Worm (Caenorhabditis elegans) whole organism, young adult: Measurements from ENCODE around the gene grl-27.

Experiments
- B0019.2 ChIP-seq: fragments of 200-800 bp; sonication (Bioruptor generic); conservative IDR thresholded peaks from 2 replicates; pipeline ENCODE4 v1.3.6; 2022; ENCODE audit warnings: missing genetic modification reagents, missing genetic modification characterization, missing compliant biosample characterization
- B0261.1 ChIP-seq: sonication (generic microtip); optimal IDR thresholded peaks from 2 replicates; lab custom pipeline; 2016; ENCODE audit warnings: mild to moderate bottlenecking, missing genetic modification characterization, moderate library complexity, missing compliant biosample characterization
- C06A6.2 ChIP-seq: fragments of 200-800 bp; sonication (Bioruptor generic); conservative IDR thresholded peaks from 2 replicates; pipeline ENCODE4 v1.3.6; 2022; ENCODE audit warnings: missing genetic modification characterization, missing compliant biosample characterization
- F49E8.2 ChIP-seq: sonication (generic microtip); optimal IDR thresholded peaks from 3 replicates; lab custom pipeline; 2017; ENCODE audit warnings: missing genetic modification characterization, mild to moderate bottlenecking, missing compliant biosample characterization, antibody characterized with exemption, moderate library complexity; ENCODE audit not compliant: insufficient read depth
- F55B11.4 ChIP-seq: sonication (generic microtip); optimal IDR thresholded peaks from 2 replicates; lab custom pipeline; 2016; ENCODE audit warnings: missing compliant biosample characterization, missing genetic modification characterization, borderline replicate concordance; ENCODE audit not compliant: insufficient read depth
- K12H6.12 ChIP-seq: fragments of 200-800 bp; sonication (Bioruptor generic); optimal IDR thresholded peaks from 2 replicates; lab custom pipeline; 2018; ENCODE audit warnings: mild to moderate bottlenecking, missing genetic modification characterization, missing compliant biosample characterization
- Y56A3A.18 ChIP-seq: fragments of 200-800 bp; sonication (Bioruptor generic); IDR thresholded peaks from 2 replicates; pipeline ENCODE4 v1.3.6; 2022; ENCODE audit warnings: missing genetic modification reagents, missing genetic modification characterization, missing compliant biosample characterization
- Y79H2A.3 ChIP-seq: fragments of 200-800 bp; sonication (Bioruptor generic); conservative IDR thresholded peaks from 2 replicates; pipeline ENCODE4 v1.3.6; 2022; ENCODE audit warnings: missing genetic modification reagents, missing genetic modification characterization, missing compliant biosample characterization
- Y95B8A.8 ChIP-seq: fragments of 200-800 bp; sonication (Bioruptor generic); IDR thresholded peaks from 2 replicates; pipeline ENCODE4 v1.3.6; 2022; ENCODE audit warnings: missing genetic modification reagents, missing genetic modification characterization, missing compliant biosample characterization
- ZK185.1 ChIP-seq: sonication (generic microtip); optimal IDR thresholded peaks from 2 replicates; lab custom pipeline; 2016; ENCODE audit warnings: mild to moderate bottlenecking, missing genetic modification characterization, missing compliant biosample characterization; ENCODE audit not compliant: poor library complexity, severe bottlenecking
- bed-2 ChIP-seq: fragments of 200-800 bp; sonication (Bioruptor generic); IDR thresholded peaks from 2 replicates; pipeline ENCODE4 v1.3.6; 2022; ENCODE audit warnings: missing genetic modification reagents, missing genetic modification characterization, missing compliant biosample characterization
- ceh-27 ChIP-seq: fragments of 200-800 bp; sonication (Bioruptor generic); optimal IDR thresholded peaks from 2 replicates; lab custom pipeline; 2018; ENCODE audit warnings: mild to moderate bottlenecking, missing genetic modification characterization, moderate library complexity, missing compliant biosample characterization
- ceh-40 ChIP-seq: fragments of 200-800 bp; sonication (Bioruptor generic); IDR thresholded peaks from 2 replicates; pipeline ENCODE4 v1.3.6; 2022; ENCODE audit warnings: missing genetic modification characterization, missing compliant biosample characterization
- ceh-58 ChIP-seq: fragments of 200-800 bp; sonication (Bioruptor generic); IDR thresholded peaks from 2 replicates; pipeline ENCODE4 v1.3.6; 2022; ENCODE audit warnings: missing genetic modification characterization, missing compliant biosample characterization
- efl-1 ChIP-seq: fragments of 150-350 bp; optimal IDR thresholded peaks from 2 replicates; lab custom pipeline; 2014; ENCODE audit warnings: missing biosample characterization, missing genetic modification reagents, missing genetic modification characterization
- egl-18 ChIP-seq: fragments of 200-800 bp; sonication (Bioruptor generic); IDR thresholded peaks from 2 replicates; pipeline ENCODE4 v1.3.6; 2022; ENCODE audit warnings: missing genetic modification reagents, missing genetic modification characterization, missing compliant biosample characterization
- fkh-3 ChIP-seq: sonication (generic microtip); optimal IDR thresholded peaks from 2 replicates; lab custom pipeline; 2016; ENCODE audit warnings: mild to moderate bottlenecking, missing genetic modification characterization, missing compliant biosample characterization
- gei-17 ChIP-seq: fragments of 200-800 bp; sonication (Bioruptor generic); optimal IDR thresholded peaks from 2 replicates; lab custom pipeline; 2018; ENCODE audit warnings: mild to moderate bottlenecking, missing genetic modification characterization, missing compliant biosample characterization
- hlh-26 ChIP-seq: fragments of 200-800 bp; sonication (Bioruptor generic); conservative IDR thresholded peaks from 2 replicates; pipeline ENCODE4 v1.3.6; 2022; ENCODE audit warnings: missing genetic modification reagents, missing genetic modification characterization, missing compliant biosample characterization
- hmg-20 ChIP-seq: fragments of 200-800 bp; sonication (Bioruptor generic); IDR thresholded peaks from 2 replicates; pipeline ENCODE4 v1.3.6; 2022; ENCODE audit warnings: missing genetic modification reagents, missing genetic modification characterization, missing compliant biosample characterization
- hsf-1 ChIP-seq: fragments of 200-800 bp; sonication (Bioruptor generic); IDR thresholded peaks from 2 replicates; pipeline ENCODE4 v1.3.6; 2022; ENCODE audit warnings: missing genetic modification reagents, missing genetic modification characterization, missing compliant biosample characterization
- lin-26 ChIP-seq: fragments of 200-800 bp; sonication (Bioruptor generic); IDR thresholded peaks from 2 replicates; pipeline ENCODE4 v1.3.6; 2022; ENCODE audit warnings: missing genetic modification reagents, missing genetic modification characterization, missing compliant biosample characterization
- lin-54 ChIP-seq: fragments of 200-800 bp; sonication (Bioruptor generic); optimal IDR thresholded peaks from 2 replicates; lab custom pipeline; 2018; ENCODE audit warnings: mild to moderate bottlenecking, missing genetic modification characterization, missing compliant biosample characterization
- mel-28 ChIP-seq: sonication (generic microtip); optimal IDR thresholded peaks from 2 replicates; lab custom pipeline; 2016; ENCODE audit warnings: borderline replicate concordance, mild to moderate bottlenecking, missing genetic modification characterization, missing compliant biosample characterization
- nhr-179 ChIP-seq: sonication (generic microtip); optimal IDR thresholded peaks from 2 replicates; lab custom pipeline; 2016; ENCODE audit warnings: mild to moderate bottlenecking, missing genetic modification characterization, missing compliant biosample characterization
- pha-4 ChIP-seq: fragments of 150-350 bp; sonication (generic microtip); optimal IDR thresholded peaks from 2 replicates; lab custom pipeline; 2014; ENCODE audit warnings: missing biosample characterization, missing genetic modification reagents, missing genetic modification characterization
- sdz-38 ChIP-seq: sonication (generic microtip); optimal IDR thresholded peaks from 2 replicates; lab custom pipeline; 2016; ENCODE audit warnings: missing genotype, missing genetic modification characterization, missing compliant biosample characterization
- snpc-1.3 ChIP-seq: sonication (generic microtip); optimal IDR thresholded peaks from 2 replicates; lab custom pipeline; 2017; ENCODE audit warnings: missing genetic modification characterization, mild to moderate bottlenecking, missing compliant biosample characterization, antibody characterized with exemption, moderate library complexity, missing genotype, missing genetic modification reagents; ENCODE audit not compliant: insufficient read depth
- snpc-3.4 ChIP-seq: sonication (generic microtip); optimal IDR thresholded peaks from 2 replicates; lab custom pipeline; 2017; ENCODE audit warnings: missing genetic modification characterization, mild to moderate bottlenecking, missing compliant biosample characterization, antibody characterized with exemption, moderate library complexity, missing genotype, missing genetic modification reagents
- snpc-4 ChIP-seq, 5 experiments: fragments of 150-350 bp in 1 of 5; sonication (generic microtip) in 4 of 5; optimal IDR thresholded peaks; 2 replicates each; lab custom pipeline; 2014 to 2018; ENCODE audit warnings: missing genetic modification characterization in 5 of 5, missing biosample characterization in 3 of 5, antibody characterized with exemption in 2 of 5, mild to moderate bottlenecking in 2 of 5, missing compliant biosample characterization in 2 of 5, missing genotype in 2 of 5, moderate library complexity in 2 of 5, missing genetic modification reagents in 1 of 5
- somi-1 ChIP-seq: fragments of 200-800 bp; sonication (Bioruptor generic); optimal IDR thresholded peaks from 2 replicates; lab custom pipeline; 2018; ENCODE audit warnings: mild to moderate bottlenecking, missing genetic modification characterization, missing compliant biosample characterization
- tbp1 ChIP-seq: fragments of 200-800 bp; sonication (Bioruptor generic); optimal IDR thresholded peaks from 2 replicates; lab custom pipeline; 2018; ENCODE audit warnings: mild to moderate bottlenecking, missing genetic modification characterization, missing compliant biosample characterization
- tbx-9 ChIP-seq: sonication (generic microtip); optimal IDR thresholded peaks from 2 replicates; lab custom pipeline; 2016; ENCODE audit warnings: borderline replicate concordance, missing genetic modification characterization, inconsistent platforms, missing compliant biosample characterization
- tlf-1 ChIP-seq: fragments of 200-800 bp; sonication (Bioruptor generic); optimal IDR thresholded peaks from 2 replicates; lab custom pipeline; 2018; ENCODE audit warnings: mild to moderate bottlenecking, missing genetic modification characterization, missing compliant biosample characterization
- zfh-2 ChIP-seq: fragments of 200-800 bp; sonication (Bioruptor generic); conservative IDR thresholded peaks from 2 replicates; pipeline ENCODE4 v1.3.6; 2022; ENCODE audit warnings: missing genetic modification reagents, missing genetic modification characterization, missing compliant biosample characterization
- zim-3 ChIP-seq: sonication (generic microtip); optimal IDR thresholded peaks from 2 replicates; lab custom pipeline; 2017; ENCODE audit warnings: mild to moderate bottlenecking, missing genetic modification characterization, moderate library complexity, missing compliant biosample characterization
- ztf-22 ChIP-seq: fragments of 200-800 bp; sonication (Bioruptor generic); optimal IDR thresholded peaks from 2 replicates; lab custom pipeline; 2018; ENCODE audit warnings: mild to moderate bottlenecking, missing genetic modification characterization, moderate library complexity, missing compliant biosample characterization

The grl-27 gene

DNA sequence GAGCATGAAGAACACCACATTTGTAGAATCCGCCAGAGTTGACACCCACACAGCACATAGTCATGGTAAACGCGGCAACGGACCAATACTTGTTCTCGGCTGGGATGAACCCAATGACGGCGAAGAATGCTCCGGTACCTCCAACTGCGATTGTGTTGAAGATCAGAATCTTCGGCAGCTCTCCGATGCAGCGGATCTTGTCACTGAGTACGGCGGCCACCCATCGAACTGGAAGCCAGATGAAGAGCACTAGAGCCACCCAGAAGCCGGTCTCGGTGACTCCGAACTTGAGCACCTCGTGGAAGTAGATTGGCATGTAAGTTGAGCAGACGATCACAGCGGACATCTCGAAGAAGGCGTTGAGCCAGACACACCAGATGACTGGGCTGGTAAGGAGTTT is 37.4 kb upstream of the grl-27 start:
- TF ChIP-seq zfh-2 (GFP tag; lab: Robert Waterston, UW) (peak; percentile 58; the same call in 1 of the 2 replicates), snpc-3.4 (tag; lab: Kevin White, UChicago) (no peak)

ce11 chrV:3611654-3612053 is 36.0 kb upstream of the grl-27 start, which contains the start of gene T22F3.10:
Gene T22F3.10, minus strand, starts transcription at chrV:3611754.
- TF ChIP-seq F49E8.2 (tag; lab: Kevin White, UChicago) = no peak
- TF ChIP-seq B0019.2 (GFP tag; lab: Robert Waterston, UW) = no peak
- no peak for TF ChIP-seq tbx-9 (tag; lab: Kevin White, UChicago)
- TF ChIP-seq zim-3 (tag; lab: Kevin White, UChicago) = no peak
- no peak for TF ChIP-seq Y79H2A.3
- TF ChIP-seq snpc-4 (GFP tag; optimal IDR thresholded peaks at IDR 0.05; lab: Kevin White, UChicago) = no peak
- TF ChIP-seq snpc-4 (tag; optimal IDR thresholded peaks at IDR 0.05; lab: Kevin White, UChicago) = no peak
- TF ChIP-seq egl-18 (GFP tag; lab: Robert Waterston, UW) = no peak
- TF ChIP-seq hsf-1 (GFP tag; lab: Robert Waterston, UW) = no peak
- TF ChIP-seq ztf-22 (GFP tag; lab: Kevin White, UChicago) = no peak
- no peak for TF ChIP-seq gei-17 (GFP tag; lab: Kevin White, UChicago)
- TF ChIP-seq sdz-38 (tag; lab: Kevin White, UChicago) = no peak
- no peak for TF ChIP-seq fkh-3 (tag; lab: Kevin White, UChicago)
- no peak for TF ChIP-seq K12H6.12 (tag; lab: Kevin White, UChicago)
- TF ChIP-seq nhr-179 = no peak
- TF ChIP-seq hmg-20 (GFP tag; lab: Robert Waterston, UW) = no peak
- TF ChIP-seq, all 124 proteins: peak for 0

DNA sequence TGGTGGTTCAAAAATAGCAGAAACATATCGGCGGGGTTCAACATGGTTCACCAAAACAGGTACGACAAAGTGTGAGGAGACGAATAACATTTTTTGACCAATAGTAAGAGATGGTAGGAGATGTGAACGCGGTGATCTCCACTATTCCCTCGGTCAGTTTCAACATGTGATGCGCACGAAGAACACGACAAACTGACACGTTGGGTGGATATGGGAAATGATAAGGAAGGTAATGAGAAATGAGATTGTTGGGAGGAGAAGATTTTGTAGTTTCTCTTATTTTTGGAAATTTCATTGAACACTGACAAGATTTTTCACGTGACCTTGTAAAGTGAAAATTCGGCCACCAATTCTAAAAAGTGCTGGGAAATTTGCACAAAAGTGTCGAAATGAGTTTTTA is 35.0 kb upstream of the grl-27 start:
- TF ChIP-seq mel-28 (tag; lab: Kevin White, UChicago) (no peak), ceh-40 (GFP tag; lab: Robert Waterston, UW) (no peak), bed-2 (GFP tag; lab: Robert Waterston, UW) (no peak), Y56A3A.18 (GFP tag; lab: Robert Waterston, UW) (no peak), ZK185.1 (tag; lab: Kevin White, UChicago) (no peak), somi-1 (no peak), B0261.1 (no peak), tbp1 (GFP tag; lab: Kevin White, UChicago) (no peak), ceh-27 (GFP tag; lab: Kevin White, UChicago) (no peak), pha-4 (no peak), snpc-1.3 (tag; lab: Kevin White, UChicago) (no peak), lin-26 (no peak), Y95B8A.8 (GFP tag; lab: Robert Waterston, UW) (no peak), C06A6.2 (no peak), lin-54 (no peak), F55B11.4 (tag; lab: Kevin White, UChicago) (no peak)
- TF ChIP-seq, all 124 proteins: peak for 0

- TF ChIP-seq efl-1 (GFP tag; lab: Kevin White, UChicago) (no peak), hlh-26 (no peak), tlf-1 (no peak), ceh-58 (no peak)
- TF ChIP-seq, all 124 proteins: peak for 0
Observed at ce11 chrV:3606391-3606790, 30.7 kb upstream of the grl-27 start.
